Worm (Caenorhabditis elegans): Measurements from ENCODE around the gene T24A6.1.

- TF ChIP-seq aly-2 (tag; optimal IDR thresholded peaks at IDR 0.05) (no peak), nhr-12 (tag; optimal IDR thresholded peaks at IDR 0.05) (no peak), ama-1 (optimal IDR thresholded peaks at IDR 0.05) (no peak), blmp-1 (tag; optimal IDR thresholded peaks at IDR 0.05; ENCODE audit: insufficient read depth) (no peak)
These were observed 20.4 kb downstream of the T24A6.1 start for ce11 chrV:3579248-3579647.

All from whole organism, L2 larva.